Fruit fly (Drosophila melanogaster) whole organism, embryonic: ENCODE data around the gene Wsck.
A peak's percentile ranks its signal among the peaks of the same experiment; 100 is the strongest.

Source experiments
- Abd-B ChIP-seq: fragments of 200-800 bp; sonication (Bioruptor generic); optimal IDR thresholded peaks from 2 replicates; lab custom pipeline; 2018; ENCODE audit warnings: missing biosample characterization, mild to moderate bottlenecking, missing genetic modification characterization, moderate library complexity
- B-H1 ChIP-seq: fragments of 200-800 bp; sonication (Bioruptor generic); IDR thresholded peaks from 3 replicates; pipeline ENCODE4 v1.3.6; 2022; ENCODE audit warnings: missing biosample characterization, missing genetic modification characterization
- BEAF-32 ChIP-seq: fragments of 200-800 bp; sonication (Bioruptor generic); optimal IDR thresholded peaks from 3 replicates; lab custom pipeline; 2017; ENCODE audit warnings: missing biosample characterization, missing genetic modification characterization, mild to moderate bottlenecking, moderate library complexity, missing genetic modification reagents
- CG10274 ChIP-seq: fragments of 200-800 bp; sonication (Bioruptor generic); optimal IDR thresholded peaks from 3 replicates; lab custom pipeline; 2017; ENCODE audit warnings: missing biosample characterization, mild to moderate bottlenecking, missing genetic modification characterization
- CG10431 ChIP-seq: fragments of 200-800 bp; sonication (Bioruptor generic); optimal IDR thresholded peaks from 3 replicates; lab custom pipeline; 2018; ENCODE audit warnings: missing biosample characterization, mild to moderate bottlenecking, missing genetic modification characterization
- CG11504 ChIP-seq: fragments of 200-800 bp; sonication (Bioruptor generic); optimal IDR thresholded peaks from 3 replicates; lab custom pipeline; 2019; ENCODE audit warnings: missing biosample characterization, mild to moderate bottlenecking, missing genetic modification characterization, moderate library complexity
- CG12391 ChIP-seq: fragments of 200-800 bp; sonication (Bioruptor generic); optimal IDR thresholded peaks from 3 replicates; lab custom pipeline; 2018; ENCODE audit warnings: missing biosample characterization, mild to moderate bottlenecking, missing genetic modification characterization, moderate library complexity
- CG12659 ChIP-seq: fragments of 200-800 bp; sonication (Bioruptor generic); optimal IDR thresholded peaks from 3 replicates; lab custom pipeline; 2017; ENCODE audit warnings: mild to moderate bottlenecking, missing biosample characterization, missing genetic modification reagents, missing genetic modification characterization
- CG15514 ChIP-seq: fragments of 200-800 bp; sonication (Bioruptor generic); optimal IDR thresholded peaks from 3 replicates; lab custom pipeline; 2017; ENCODE audit warnings: missing biosample characterization, missing genetic modification characterization, mild to moderate bottlenecking, moderate library complexity, missing genetic modification reagents
- CG16863 ChIP-seq: fragments of 200-800 bp; sonication (Bioruptor generic); optimal IDR thresholded peaks from 3 replicates; lab custom pipeline; 2016; ENCODE audit warnings: missing biosample characterization, missing genetic modification characterization
- CG17186 ChIP-seq: fragments of 200-800 bp; sonication (Bioruptor generic); optimal IDR thresholded peaks from 3 replicates; lab custom pipeline; 2017; ENCODE audit warnings: missing biosample characterization, missing genetic modification reagents, missing genetic modification characterization
- CG18476 ChIP-seq: fragments of 200-800 bp; sonication (Bioruptor generic); optimal IDR thresholded peaks from 2 replicates; lab custom pipeline; 2016; ENCODE audit warnings: missing biosample characterization, mild to moderate bottlenecking, missing genetic modification characterization
- CG18599 ChIP-seq: fragments of 200-800 bp; sonication (Bioruptor generic); optimal IDR thresholded peaks from 3 replicates; lab custom pipeline; 2017; ENCODE audit warnings: missing biosample characterization, missing genetic modification characterization, mild to moderate bottlenecking, moderate library complexity, missing genetic modification reagents
- CG2116 ChIP-seq: fragments of 200-800 bp; sonication (Bioruptor generic); optimal IDR thresholded peaks from 3 replicates; lab custom pipeline; 2018; ENCODE audit warnings: missing biosample characterization, mild to moderate bottlenecking, missing genetic modification characterization
- CG2712 ChIP-seq: fragments of 200-800 bp; optimal IDR thresholded peaks from 3 replicates; lab custom pipeline; 2019; ENCODE audit warnings: missing biosample characterization, mild to moderate bottlenecking, missing genetic modification characterization, moderate library complexity
- CG31365 ChIP-seq: fragments of 200-800 bp; sonication (Bioruptor generic); optimal IDR thresholded peaks from 2 replicates; lab custom pipeline; 2018; ENCODE audit warnings: missing biosample characterization, mild to moderate bottlenecking, missing genetic modification characterization
- CG4282 ChIP-seq: fragments of 200-800 bp; sonication (Bioruptor generic); optimal IDR thresholded peaks from 2 replicates; lab custom pipeline; 2016; ENCODE audit warnings: missing biosample characterization, missing genetic modification characterization
- CG7556 ChIP-seq: fragments of 200-800 bp; sonication (Bioruptor generic); optimal IDR thresholded peaks from 2 replicates; lab custom pipeline; 2017; ENCODE audit warnings: missing biosample characterization, mild to moderate bottlenecking, missing genetic modification characterization
- CG8478 ChIP-seq: fragments of >200 bp; optimal IDR thresholded peaks from 2 replicates; lab custom pipeline; 2018
- CG9797 ChIP-seq: fragments of 200-800 bp; sonication (Bioruptor generic); optimal IDR thresholded peaks from 3 replicates; lab custom pipeline; 2018; ENCODE audit warnings: missing biosample characterization, mild to moderate bottlenecking, missing genetic modification characterization
- CoRest ChIP-seq: fragments of 200-800 bp; sonication (Bioruptor generic); optimal IDR thresholded peaks from 3 replicates; lab custom pipeline; 2018; ENCODE audit warnings: missing biosample characterization, mild to moderate bottlenecking, missing genetic modification characterization, moderate library complexity
- Dp ChIP-seq: fragments of 200-800 bp; sonication (Bioruptor generic); optimal IDR thresholded peaks from 2 replicates; lab custom pipeline; 2018; ENCODE audit warnings: missing biosample characterization, mild to moderate bottlenecking, missing genetic modification characterization, moderate library complexity
- HLH3B ChIP-seq: fragments of 200-800 bp; sonication (Bioruptor generic); IDR thresholded peaks from 2 replicates; pipeline ENCODE4 v1.3.6; 2022; ENCODE audit warnings: missing biosample characterization, missing genetic modification characterization
- Hr51 ChIP-seq, 2 experiments: fragments of 200-800 bp; sonication (Bioruptor generic); optimal IDR thresholded peaks; 2 replicates in 1 of 2; 3 replicates in 1 of 2; lab custom pipeline; 2016 to 2018; ENCODE audit warnings: missing biosample characterization in 2 of 2, missing genetic modification characterization in 2 of 2, mild to moderate bottlenecking in 1 of 2, moderate library complexity in 1 of 2
- Mes4 ChIP-seq: fragments of 200-800 bp; sonication (Bioruptor generic); optimal IDR thresholded peaks from 2 replicates; lab custom pipeline; 2016; ENCODE audit warnings: missing biosample characterization, missing genetic modification characterization
- NK7.1 ChIP-seq: fragments of 200-800 bp; sonication (Bioruptor generic); optimal IDR thresholded peaks from 3 replicates; lab custom pipeline; 2016; ENCODE audit warnings: missing biosample characterization, missing genetic modification characterization
- Nf-YC ChIP-seq: fragments of 200-800 bp; optimal IDR thresholded peaks from 3 replicates; lab custom pipeline; 2019; ENCODE audit warnings: missing biosample characterization, mild to moderate bottlenecking, missing genetic modification characterization, moderate library complexity
- NfI ChIP-seq: fragments of 200-800 bp; sonication (Bioruptor generic); optimal IDR thresholded peaks from 3 replicates; lab custom pipeline; 2018; ENCODE audit warnings: missing biosample characterization, mild to moderate bottlenecking, missing genetic modification characterization, moderate library complexity
- PHDP ChIP-seq: fragments of 200-800 bp; sonication (Bioruptor generic); optimal IDR thresholded peaks from 3 replicates; lab custom pipeline; 2018; ENCODE audit warnings: missing biosample characterization, mild to moderate bottlenecking, missing genetic modification characterization, moderate library complexity
- Sin3A ChIP-seq: fragments of >200 bp; optimal IDR thresholded peaks from 2 replicates; lab custom pipeline; 2018
- TFAM ChIP-seq: fragments of 200-800 bp; sonication (Bioruptor generic); optimal IDR thresholded peaks from 2 replicates; lab custom pipeline; 2017; ENCODE audit warnings: missing biosample characterization, missing genetic modification characterization, inconsistent platforms
- YL-1 ChIP-seq: fragments of 200-800 bp; sonication (Bioruptor generic); optimal IDR thresholded peaks from 3 replicates; lab custom pipeline; 2017; ENCODE audit warnings: missing biosample characterization, mild to moderate bottlenecking, missing genetic modification characterization
- ewg ChIP-seq: fragments of 200-800 bp; sonication (Bioruptor generic); optimal IDR thresholded peaks from 3 replicates; lab custom pipeline; 2017; ENCODE audit warnings: mild to moderate bottlenecking, missing biosample characterization, missing genetic modification reagents, missing genetic modification characterization
- exex ChIP-seq: fragments of 200-800 bp; sonication (Bioruptor generic); optimal IDR thresholded peaks from 4 replicates; lab custom pipeline; 2018; ENCODE audit warnings: missing biosample characterization, mild to moderate bottlenecking, missing genetic modification characterization, moderate library complexity
- hkb ChIP-seq, 2 experiments: fragments of 200-800 bp in 1 of 2; fragments of >200 bp in 1 of 2; sonication (Bioruptor generic) in 1 of 2; IDR thresholded peaks in 1 of 2; optimal IDR thresholded peaks in 1 of 2; 2 replicates each; pipeline versions ENCODE4 v1.3.6 to Lab custom; 2017 to 2022; ENCODE audit warnings: missing biosample characterization in 1 of 2, missing genetic modification characterization in 1 of 2
- kah ChIP-seq: fragments of 200-800 bp; sonication (Bioruptor generic); optimal IDR thresholded peaks from 2 replicates; lab custom pipeline; 2018; ENCODE audit warnings: missing biosample characterization, mild to moderate bottlenecking, missing genetic modification characterization
- lab ChIP-seq: fragments of 200-800 bp; sonication (Bioruptor generic); optimal IDR thresholded peaks from 3 replicates; lab custom pipeline; 2017; ENCODE audit warnings: missing biosample characterization, missing genetic modification characterization, mild to moderate bottlenecking, moderate library complexity, missing genetic modification reagents
- nerfin-1 ChIP-seq: fragments of 200-800 bp; sonication (Bioruptor generic); optimal IDR thresholded peaks from 3 replicates; lab custom pipeline; 2019; ENCODE audit warnings: missing biosample characterization, mild to moderate bottlenecking, missing genetic modification characterization, moderate library complexity
- phol ChIP-seq: fragments of 200-800 bp; sonication (Bioruptor generic); optimal IDR thresholded peaks from 3 replicates; lab custom pipeline; 2018; ENCODE audit warnings: missing biosample characterization, mild to moderate bottlenecking, missing genetic modification characterization, moderate library complexity
- shn ChIP-seq: fragments of 200-800 bp; sonication (Bioruptor generic); optimal IDR thresholded peaks from 3 replicates; lab custom pipeline; 2016; ENCODE audit warnings: missing biosample characterization, missing genetic modification characterization
- sqz ChIP-seq: fragments of 200-800 bp; sonication (Bioruptor generic); optimal IDR thresholded peaks from 3 replicates; lab custom pipeline; 2018; ENCODE audit warnings: missing biosample characterization, mild to moderate bottlenecking, missing genetic modification characterization
- stwl ChIP-seq: fragments of 200-800 bp; sonication (Bioruptor generic); optimal IDR thresholded peaks from 3 replicates; lab custom pipeline; 2018; ENCODE audit warnings: missing biosample characterization, mild to moderate bottlenecking, missing genetic modification characterization, moderate library complexity
- sug ChIP-seq: fragments of 200-800 bp; optimal IDR thresholded peaks from 2 replicates; lab custom pipeline; 2019; ENCODE audit warnings: missing biosample characterization, mild to moderate bottlenecking, missing genetic modification characterization, moderate library complexity
- zfh2 ChIP-seq: fragments of 200-800 bp; sonication (Bioruptor generic); optimal IDR thresholded peaks from 2 replicates; lab custom pipeline; 2016; ENCODE audit warnings: missing biosample characterization, missing genetic modification characterization

The Wsck gene

dm6 chr3R:24585042-24585698 is 44.7 kb downstream of the Wsck start, which contains the start of the genes CG13625 and mld (continued):
- TF ChIP-seq CG10274 (GFP tag; lab: Kevin White, UChicago), result no peak
- TF ChIP-seq CG9797, result peak; percentile 78
- peak; percentile 80 for TF ChIP-seq Sin3A (lab: Kevin White, UChicago)
- peak; percentile 19 for TF ChIP-seq stwl (tag; lab: Kevin White, UChicago)
- TF ChIP-seq Dp (GFP tag; lab: Kevin White, UChicago), result peak; percentile 85
- TF ChIP-seq PHDP, result peak; percentile 6
- TF ChIP-seq zfh2 (GFP tag; lab: Kevin White, UChicago), result peak; percentile 16
- TF ChIP-seq CG11504, result peak; percentile 10
- TF ChIP-seq CG17186 (GFP tag; lab: Kevin White, UChicago), result peak; percentile 100
- peak; percentile 28 for TF ChIP-seq CG16863 (GFP tag; lab: Kevin White, UChicago)
- no peak for TF ChIP-seq CG4282 (GFP tag; lab: Kevin White, UChicago)
- peak; percentile 12 for TF ChIP-seq CG15514 (GFP tag; lab: Kevin White, UChicago)
- peak; percentile 97 for TF ChIP-seq sqz (GFP tag; lab: Kevin White, UChicago)
- peak; percentile 55 for TF ChIP-seq CG12659 (GFP tag; lab: Kevin White, UChicago)
- no peak for TF ChIP-seq B-H1 (GFP tag; lab: Robert Waterston, UW)
- TF ChIP-seq hkb (optimal IDR thresholded peaks at IDR 0.05; lab: Kevin White, UChicago), result peak; percentile 36
- no peak for TF ChIP-seq hkb (GFP tag; IDR thresholded peaks at IDR 0.05; lab: Robert Waterston, UW)
- TF ChIP-seq CG7556 (GFP tag; lab: Kevin White, UChicago), result no peak
- peak; percentile 88 for TF ChIP-seq CG31365 (tag; lab: Kevin White, UChicago)
- no peak for TF ChIP-seq HLH3B (GFP tag; lab: Robert Waterston, UW)
- peak; percentile 57 for TF ChIP-seq CoRest (tag; lab: Kevin White, UChicago)
- TF ChIP-seq Abd-B (GFP tag; lab: Kevin White, UChicago), result peak; percentile 68
- TF ChIP-seq CG12391 (tag; lab: Kevin White, UChicago), result peak; percentile 45
- TF ChIP-seq NK7.1 (GFP tag; lab: Kevin White, UChicago), result no peak
- TF ChIP-seq lab (GFP tag; lab: Kevin White, UChicago), result no peak
- TF ChIP-seq CG10431, result no peak
- no peak for TF ChIP-seq TFAM (GFP tag; lab: Kevin White, UChicago)
- no peak for TF ChIP-seq CG8478
- TF ChIP-seq YL-1 (GFP tag; lab: Kevin White, UChicago), result peak; percentile 33
- TF ChIP-seq Mes4 (GFP tag; lab: Kevin White, UChicago), result no peak
- peak; percentile 14 for TF ChIP-seq sug (tag; lab: Kevin White, UChicago)
- TF ChIP-seq ewg (GFP tag; lab: Kevin White, UChicago), result peak; percentile 24
- peak; percentile 29 for TF ChIP-seq Nf-YC (tag; lab: Kevin White, UChicago)
- TF ChIP-seq CG18599 (GFP tag; lab: Kevin White, UChicago), result peak; percentile 20
- TF ChIP-seq NfI (GFP tag; lab: Kevin White, UChicago), result peak; percentile 36
- TF ChIP-seq exex, result peak; percentile 56
- TF ChIP-seq shn (GFP tag; lab: Kevin White, UChicago), result peak; percentile 7
- no peak for TF ChIP-seq CG18476 (GFP tag; lab: Kevin White, UChicago)
- peak; percentile 25 for TF ChIP-seq phol (tag; lab: Kevin White, UChicago)
- TF ChIP-seq CG2712, result peak; percentile 6
- TF ChIP-seq BEAF-32, result peak; percentile 71
- peak in 1 of 2 experiments; percentile 0 for TF ChIP-seq Hr51 (GFP tag; optimal IDR thresholded peaks at IDR 0.05; lab: Kevin White, UChicago)
- TF ChIP-seq nerfin-1 (tag; lab: Kevin White, UChicago), result peak; percentile 14
- TF ChIP-seq kah (GFP tag; lab: Kevin White, UChicago), result peak; percentile 16
- TF ChIP-seq CG2116 (GFP tag; lab: Kevin White, UChicago), result peak; percentile 49
